Worm (Caenorhabditis elegans): ENCODE results near the gene T04F8.7.

DNA sequence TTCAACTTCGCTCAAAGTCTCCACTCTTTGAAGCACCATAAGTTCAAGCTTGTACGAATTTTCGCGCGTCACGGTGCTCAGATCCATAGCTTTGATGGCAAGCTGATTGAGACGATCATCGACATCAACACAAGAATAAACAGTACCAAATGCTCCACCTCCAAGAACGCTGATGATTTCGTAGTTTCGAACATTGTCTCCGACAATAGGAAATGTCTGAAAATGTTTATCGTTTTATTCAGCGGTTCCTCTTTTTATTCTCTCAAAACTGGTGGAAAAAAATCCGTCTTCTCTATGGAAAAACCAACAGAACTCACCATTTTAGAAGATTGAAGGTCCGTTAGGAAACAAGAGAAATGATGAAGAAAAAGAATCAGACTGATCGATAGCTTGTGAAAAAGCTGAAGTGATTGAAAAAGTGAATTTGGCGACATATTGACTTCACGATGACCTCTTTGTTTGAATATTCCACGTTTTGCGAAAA lies 7.1 kb upstream of the T04F8.7 start, which contains the start of gene C44C10.7:
- TF ChIP-seq fkh-10 (GFP tag; optimal IDR thresholded peaks at IDR 0.05) = no peak
- TF ChIP-seq nhr-77 (tag; optimal IDR thresholded peaks at IDR 0.05) = no peak
- no peak for TF ChIP-seq zip-2 (tag; optimal IDR thresholded peaks at IDR 0.05)
- TF ChIP-seq ama-1 (optimal IDR thresholded peaks at IDR 0.05) = no peak
- no peak for TF ChIP-seq ces-1 (GFP tag; optimal IDR thresholded peaks at IDR 0.05)
- TF ChIP-seq mdl-1 (tag; optimal IDR thresholded peaks at IDR 0.05) = no peak
- no peak for TF ChIP-seq lin-29 (GFP tag; IDR thresholded peaks at IDR 0.05)
- no peak for TF ChIP-seq dmd-9 (GFP tag; IDR thresholded peaks at IDR 0.05)
- no peak for TF ChIP-seq nhr-48 (tag; optimal IDR thresholded peaks at IDR 0.05)
- TF ChIP-seq ctbp-1 (GFP tag; IDR thresholded peaks at IDR 0.05) = no peak
- no peak for TF ChIP-seq nhr-10 (tag; optimal IDR thresholded peaks at IDR 0.05)
- TF ChIP-seq skn-1 (tag; optimal IDR thresholded peaks at IDR 0.05) = no peak
